Worm (Caenorhabditis elegans) whole organism, L2 larva: Measurements from ENCODE around the gene myo-3.

Experiments
- ceh-16 ChIP-seq: fragments of 150-350 bp; optimal IDR thresholded peaks from 2 replicates; lab custom pipeline; 2014; ENCODE audit warnings: missing biosample characterization, missing genetic modification characterization
- elt-1 ChIP-seq: fragments of 150-350 bp; optimal IDR thresholded peaks from 2 replicates; lab custom pipeline; 2014; ENCODE audit warnings: missing biosample characterization, missing genetic modification characterization
- nhr-12 ChIP-seq: fragments of 150-350 bp; optimal IDR thresholded peaks from 2 replicates; lab custom pipeline; 2014; ENCODE audit warnings: missing biosample characterization, missing genetic modification characterization
- zag-1 ChIP-seq: fragments of 150-350 bp; optimal IDR thresholded peaks from 2 replicates; lab custom pipeline; 2014; ENCODE audit warnings: missing biosample characterization, missing genetic modification characterization
- ztf-11 ChIP-seq: sonication (generic microtip); optimal IDR thresholded peaks from 2 replicates; lab custom pipeline; 2017; ENCODE audit warnings: missing biosample characterization, missing genetic modification characterization
- ztf-4 ChIP-seq: fragments of 150-350 bp; optimal IDR thresholded peaks from 2 replicates; lab custom pipeline; 2014; ENCODE audit warnings: missing biosample characterization, missing genetic modification characterization

DNA sequence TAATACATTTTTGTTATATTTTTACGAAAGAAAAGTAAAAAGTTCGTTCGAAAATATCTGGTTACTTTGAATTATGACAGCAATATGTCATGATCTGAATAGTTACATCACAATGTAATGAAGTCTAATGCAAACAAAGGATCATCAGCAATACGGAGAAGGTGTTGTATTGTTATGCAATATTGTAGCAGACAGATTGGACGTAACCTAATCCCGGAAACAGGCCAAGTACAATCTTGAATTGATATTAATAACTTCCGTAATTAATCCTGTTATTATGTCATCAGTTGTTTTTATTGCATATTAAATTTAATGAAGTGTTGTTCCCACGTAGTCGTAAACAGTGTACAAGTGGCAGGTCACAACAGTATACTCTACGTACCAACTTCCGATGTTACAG, 47.4 kb upstream of the myo-3 start:
- TF ChIP-seq zag-1 (no peak), ceh-16 (tag; lab: Kevin White, UChicago) (no peak), elt-1 (tag; lab: Kevin White, UChicago) (no peak), ztf-4 (no peak), nhr-12 (no peak), ztf-11 (tag; lab: Kevin White, UChicago) (no peak)
